Worm (Caenorhabditis elegans): Measurements from ENCODE around the gene M01B2.13.
"Not testable (repeated sequence)": the region's sequence is repeated elsewhere in the genome, so short reads cannot be mapped to it uniquely, and the experiment has no call there.

DNA sequence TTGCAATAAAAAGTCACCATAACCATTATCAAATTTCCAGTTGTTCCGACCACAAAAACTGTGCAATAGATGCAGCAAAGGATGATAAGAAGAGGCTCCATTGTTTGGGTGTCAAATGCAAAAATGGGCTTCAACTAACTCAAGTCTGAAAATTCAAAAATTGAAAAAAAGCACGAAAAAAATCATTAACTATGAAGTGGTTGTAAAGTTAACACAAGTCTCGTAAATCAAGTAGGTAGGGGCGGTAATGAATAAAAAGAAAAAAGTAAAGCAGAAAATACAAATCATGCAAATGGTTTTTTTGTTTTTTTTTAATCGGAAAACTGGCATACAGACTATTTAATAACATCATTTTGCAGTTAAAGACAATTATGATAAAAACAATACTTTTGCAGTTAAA, 9.0 kb downstream of the M01B2.13 start, which contains the start of gene srsx-39:
- TF ChIP-seq ztf-11, aly-2 (tag; optimal IDR thresholded peaks at IDR 0.05): not testable (repeated sequence)

Data from whole organism, L2 larva.